Fruit fly (Drosophila melanogaster): ENCODE results near the gene Sgs7.
A peak's percentile ranks its signal among the peaks of the same experiment; 100 is the strongest.

Sgs7 gene

dm6 chr3L:11533704-11534319, 24.2 kb downstream of the Sgs7 start (continued):
- TF ChIP-seq tio (GFP tag; optimal IDR thresholded peaks at IDR 0.05) (peak; percentile 30), CG4854 (GFP tag; optimal IDR thresholded peaks at IDR 0.05) (no peak), Bgb (GFP tag; IDR thresholded peaks at IDR 0.05; ENCODE audit: partially characterized antibody) (no peak), phol (tag; optimal IDR thresholded peaks at IDR 0.05) (peak; percentile 19), caup (GFP tag; optimal IDR thresholded peaks at IDR 0.05; ENCODE audit: severe bottlenecking) (peak; percentile 41), trh (GFP tag; optimal IDR thresholded peaks at IDR 0.05) (no peak), lilli (GFP tag; optimal IDR thresholded peaks at IDR 0.05) (peak; percentile 61), Gug (GFP tag; IDR thresholded peaks at IDR 0.05) (no peak), chinmo (GFP tag; IDR thresholded peaks at IDR 0.05; ENCODE audit: partially characterized antibody) (peak; percentile 50; the same call in 1 of the 4 replicates), CG3838 (GFP tag; optimal IDR thresholded peaks at IDR 0.05) (no peak), pan (optimal IDR thresholded peaks at IDR 0.05) (no peak), pan (GFP tag; optimal IDR thresholded peaks at IDR 0.05 in 1 of 2, IDR thresholded peaks at IDR 0.05 in 1 of 2) (peak in 1 of 2 experiments; percentile 6), CG13894 (tag; optimal IDR thresholded peaks at IDR 0.05) (peak; percentile 13), vfl (GFP tag; optimal IDR thresholded peaks at IDR 0.05) (peak; percentile 2), CG2678 (tag; optimal IDR thresholded peaks at IDR 0.05) (peak; percentile 77), Adf1 (GFP tag; IDR thresholded peaks at IDR 0.05) (no peak), CG31365 (tag; optimal IDR thresholded peaks at IDR 0.05) (no peak), CG17359 (tag; optimal IDR thresholded peaks at IDR 0.05) (peak; percentile 43), Oli (tag; optimal IDR thresholded peaks at IDR 0.05) (peak; percentile 54), her (GFP tag; optimal IDR thresholded peaks at IDR 0.05) (no peak), Ets65A (GFP tag) (no peak), dm (GFP tag; optimal IDR thresholded peaks at IDR 0.05) (peak; percentile 5), mld (GFP tag; IDR thresholded peaks at IDR 0.05; ENCODE audit: partially characterized antibody) (no peak), Tbp (GFP tag; optimal IDR thresholded peaks at IDR 0.05) (no peak), jumu (GFP tag; optimal IDR thresholded peaks at IDR 0.05) (no peak), danr (GFP tag; IDR thresholded peaks at IDR 0.05) (no peak), Aef1 (GFP tag; IDR thresholded peaks at IDR 0.05) (peak; percentile 13; the same call in 1 of the 3 replicates), Hr39 (optimal IDR thresholded peaks at IDR 0.05) (no peak), CG6854 (GFP tag; optimal IDR thresholded peaks at IDR 0.05) (no peak), BtbVII (GFP tag; optimal IDR thresholded peaks at IDR 0.05) (peak; percentile 34), CG5180 (GFP tag; optimal IDR thresholded peaks at IDR 0.05) (peak; percentile 32), D19B (GFP tag; optimal IDR thresholded peaks at IDR 0.05) (peak; percentile 59), Spps (tag; optimal IDR thresholded peaks at IDR 0.05) (no peak), NFAT (GFP tag; IDR thresholded peaks at IDR 0.05) (peak; percentile 4; the same call in 1 of the 2 replicates), CG30020 (tag; optimal IDR thresholded peaks at IDR 0.05) (no peak), cwo (GFP tag; optimal IDR thresholded peaks at IDR 0.05) (peak; percentile 60), ham (GFP tag; IDR thresholded peaks at IDR 0.05) (no peak), CG14710 (tag; optimal IDR thresholded peaks at IDR 0.05) (no peak), gro (GFP tag; optimal IDR thresholded peaks at IDR 0.05) (peak; percentile 10), sqz (GFP tag; optimal IDR thresholded peaks at IDR 0.05) (no peak), CG16815 (GFP tag; optimal IDR thresholded peaks at IDR 0.05) (no peak), jigr1 (GFP tag; IDR thresholded peaks at IDR 0.05) (no peak), CG10431 (GFP tag; optimal IDR thresholded peaks at IDR 0.05) (no peak), sug (tag; optimal IDR thresholded peaks at IDR 0.05) (peak; percentile 35), Ptx1 (GFP tag; IDR thresholded peaks at IDR 0.05) (peak; percentile 56; the same call in 1 of the 2 replicates), Doc3 (GFP tag; IDR thresholded peaks at IDR 0.05; ENCODE audit: partially characterized antibody) (no peak), H2.0 (GFP tag; IDR thresholded peaks at IDR 0.05) (peak; percentile 28; the same call in 1 of the 2 replicates), CG14014 (GFP tag; IDR thresholded peaks at IDR 0.05) (peak; percentile 48), az2 (GFP tag; optimal IDR thresholded peaks at IDR 0.05) (peak; percentile 8), wdn (GFP tag; IDR thresholded peaks at IDR 0.05) (no peak), Sox102F (GFP tag; optimal IDR thresholded peaks at IDR 0.05) (peak; percentile 48)
